Fruit fly (Drosophila melanogaster): ENCODE results near the gene Nfs1.

Gene Nfs1

dm6 chr2L:12011682-12012655 is 12.5 kb downstream of the Nfs1 start (continued):
- TF ChIP-seq abd-A (tag; optimal IDR thresholded peaks at IDR 0.05) = peak; percentile 100
- TF ChIP-seq exex (tag; optimal IDR thresholded peaks at IDR 0.05) = peak; percentile 85
- no peak for TF ChIP-seq CG1024 (GFP tag; IDR thresholded peaks at IDR 0.05)
- TF ChIP-seq gcm (GFP tag; optimal IDR thresholded peaks at IDR 0.05) = peak; percentile 77
- peak; percentile 75 for TF ChIP-seq CG12071 (GFP tag; optimal IDR thresholded peaks at IDR 0.05)
- TF ChIP-seq Nf-YB (GFP tag; optimal IDR thresholded peaks at IDR 0.05) = peak; percentile 88
- peak; percentile 59 for TF ChIP-seq CG6254 (GFP tag; optimal IDR thresholded peaks at IDR 0.05)
- TF ChIP-seq ac (GFP tag; optimal IDR thresholded peaks at IDR 0.05) = peak; percentile 0
- TF ChIP-seq bsh (GFP tag; optimal IDR thresholded peaks at IDR 0.05) = peak; percentile 26 to 63
- TF ChIP-seq CG6272 (GFP tag; IDR thresholded peaks at IDR 0.05) = peak; percentile 80
- TF ChIP-seq HLHmδ (GFP tag; optimal IDR thresholded peaks at IDR 0.05) = peak; percentile 89
- peak; percentile 76 to 81 for TF ChIP-seq dpn (GFP tag; optimal IDR thresholded peaks at IDR 0.05)
- peak; percentile 26 for TF ChIP-seq CG12942 (GFP tag; optimal IDR thresholded peaks at IDR 0.05)
- TF ChIP-seq CG3065 (GFP tag; optimal IDR thresholded peaks at IDR 0.05) = peak; percentile 10
- peak; percentile 29 for TF ChIP-seq BEAF-32 (GFP tag; optimal IDR thresholded peaks at IDR 0.05)
- TF ChIP-seq pzg (GFP tag; optimal IDR thresholded peaks at IDR 0.05) = peak; percentile 67
- peak; percentile 62 for TF ChIP-seq bab2 (GFP tag; optimal IDR thresholded peaks at IDR 0.05)
- TF ChIP-seq nmo (GFP tag; optimal IDR thresholded peaks at IDR 0.05) = peak; percentile 86
- no peak for TF ChIP-seq CG14860 (GFP tag; IDR thresholded peaks at IDR 0.05; ENCODE audit: partially characterized antibody)
- peak; percentile 26 for TF ChIP-seq CG31388 (GFP tag; optimal IDR thresholded peaks at IDR 0.05)
- peak; percentile 77 for TF ChIP-seq repo (GFP tag; optimal IDR thresholded peaks at IDR 0.05)
- peak; percentile 78 for TF ChIP-seq pb (GFP tag; optimal IDR thresholded peaks at IDR 0.05)
- peak; percentile 72 for TF ChIP-seq CG15601 (tag; optimal IDR thresholded peaks at IDR 0.05)
- no peak for TF ChIP-seq bbx (GFP tag; IDR thresholded peaks at IDR 0.05; ENCODE audit: partially characterized antibody)
- peak; percentile 60 for TF ChIP-seq CG10654 (GFP tag; optimal IDR thresholded peaks at IDR 0.05)
- peak; percentile 19 for TF ChIP-seq BtbVII (GFP tag; optimal IDR thresholded peaks at IDR 0.05)
- peak; percentile 51 for TF ChIP-seq CG3407 (GFP tag; optimal IDR thresholded peaks at IDR 0.05)
- TF ChIP-seq jumu (GFP tag; optimal IDR thresholded peaks at IDR 0.05) = peak; percentile 80
- TF ChIP-seq klu (GFP tag; IDR thresholded peaks at IDR 0.05) = no peak
- no peak for TF ChIP-seq sens-2 (GFP tag; IDR thresholded peaks at IDR 0.05)
- TF ChIP-seq Sry-δ (GFP tag; optimal IDR thresholded peaks at IDR 0.05) = peak; percentile 49
- TF ChIP-seq Oli (tag; optimal IDR thresholded peaks at IDR 0.05) = peak; percentile 37
- no peak for TF ChIP-seq Dbx (GFP tag; IDR thresholded peaks at IDR 0.05)
- TF ChIP-seq CG15479 (GFP tag; optimal IDR thresholded peaks at IDR 0.05) = peak; percentile 90
- TF ChIP-seq lilli (GFP tag; optimal IDR thresholded peaks at IDR 0.05) = peak; percentile 86
- peak in 1 of 2 experiments; percentile 93 for TF ChIP-seq Eip74EF (GFP tag; optimal IDR thresholded peaks at IDR 0.05)
- TF ChIP-seq Atf-2 (GFP tag; optimal IDR thresholded peaks at IDR 0.05) = peak; percentile 57
- TF ChIP-seq Chrac-16 (GFP tag; optimal IDR thresholded peaks at IDR 0.05) = peak; percentile 64
- TF ChIP-seq CG2116 (GFP tag; optimal IDR thresholded peaks at IDR 0.05) = peak; percentile 21
- peak; percentile 21 for TF ChIP-seq slp2 (GFP tag; optimal IDR thresholded peaks at IDR 0.05)
- no peak for TF ChIP-seq CG8765 (GFP tag; IDR thresholded peaks at IDR 0.05)
- TF ChIP-seq Hand (GFP tag; optimal IDR thresholded peaks at IDR 0.05) = peak; percentile 69
- no peak for TF ChIP-seq sc (optimal IDR thresholded peaks at IDR 0.05)
- TF ChIP-seq sc (GFP tag; optimal IDR thresholded peaks at IDR 0.05) = no peak
- no peak for TF ChIP-seq pita (GFP tag; optimal IDR thresholded peaks at IDR 0.05)
- TF ChIP-seq fu2 (GFP tag; optimal IDR thresholded peaks at IDR 0.05) = peak; percentile 58
- TF ChIP-seq CG7556 (GFP tag; optimal IDR thresholded peaks at IDR 0.05) = peak; percentile 81
- TF ChIP-seq crc (GFP tag; optimal IDR thresholded peaks at IDR 0.05) = peak; percentile 17

Measured in whole organism, embryonic.